Worm (Caenorhabditis elegans) whole organism, mixed stage, embryonic: ENCODE data around the gene dgtr-1.

Experiments
- blmp-1 ChIP-seq: fragments of 150-350 bp; optimal IDR thresholded peaks from 2 replicates; lab custom pipeline; 2014; ENCODE audit warnings: missing biosample characterization, missing genetic modification characterization
- drap-1 ChIP-seq: fragments of 200-800 bp; sonication (Bioruptor generic); optimal IDR thresholded peaks from 3 replicates; lab custom pipeline; 2018; ENCODE audit warnings: mild to moderate bottlenecking, missing genetic modification characterization, missing compliant biosample characterization
- elt-3 ChIP-seq: fragments of 150-350 bp; optimal IDR thresholded peaks from 2 replicates; lab custom pipeline; 2014; ENCODE audit warnings: missing biosample characterization, missing genetic modification characterization
- nhr-28 ChIP-seq: fragments of 150-350 bp; optimal IDR thresholded peaks from 2 replicates; lab custom pipeline; 2014; ENCODE audit warnings: missing biosample characterization, missing genetic modification characterization
- unc-39 ChIP-seq: fragments of 150-350 bp; optimal IDR thresholded peaks from 2 replicates; lab custom pipeline; 2014; ENCODE audit warnings: missing biosample characterization, missing genetic modification characterization

DNA sequence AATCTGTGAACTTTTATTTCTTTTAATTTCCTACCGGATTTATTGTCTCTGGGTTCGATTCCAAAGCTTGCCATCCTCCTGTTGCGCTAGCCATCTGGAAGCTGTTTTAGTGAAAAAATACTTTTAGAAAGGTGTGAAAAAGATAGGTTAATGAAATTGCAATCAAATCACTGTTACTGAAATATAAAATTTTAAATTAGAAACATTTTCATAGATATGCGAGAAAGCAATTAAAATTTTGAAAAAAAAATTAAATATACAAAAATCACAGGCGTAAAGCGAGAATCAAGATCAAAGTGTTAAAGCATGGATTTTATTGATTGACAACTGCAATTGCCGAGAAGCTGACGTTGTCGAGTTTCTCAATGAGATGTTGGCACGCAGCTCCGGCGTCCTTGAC, 12.8 kb downstream of the dgtr-1 start, which contains the start of gene ubh-2:
- TF ChIP-seq unc-39 (no peak), nhr-28 (tag; lab: Kevin White, UChicago) (no peak), elt-3 (tag; lab: Kevin White, UChicago) (no peak), drap-1 (GFP tag; lab: Kevin White, UChicago) (no peak), blmp-1 (tag; lab: Kevin White, UChicago) (no peak)
